Fruit fly (Drosophila melanogaster) whole organism, embryonic: Measurements from ENCODE around the gene Swip-1.

Experiments
- Adf1 ChIP-seq: fragments of 200-800 bp; sonication (Bioruptor generic); IDR thresholded peaks from 2 replicates; pipeline ENCODE4 v1.3.6; 2022; ENCODE audit warnings: missing biosample characterization, missing genetic modification characterization
- Atf3 ChIP-seq: fragments of 200-800 bp; sonication (Bioruptor generic); optimal IDR thresholded peaks from 3 replicates; lab custom pipeline; 2016; ENCODE audit warnings: missing biosample characterization, missing genetic modification characterization
- CG11398 ChIP-seq: fragments of 200-800 bp; sonication (Bioruptor generic); optimal IDR thresholded peaks from 2 replicates; lab custom pipeline; 2016; ENCODE audit warnings: missing biosample characterization, missing genetic modification characterization
- CG11695 ChIP-seq: fragments of 200-800 bp; sonication (Bioruptor generic); IDR thresholded peaks from 3 replicates; pipeline ENCODE4 v1.3.6; 2022; ENCODE audit warnings: missing biosample characterization, missing genetic modification characterization
- CG14014 ChIP-seq: fragments of 200-800 bp; sonication (Bioruptor generic); IDR thresholded peaks from 2 replicates; pipeline ENCODE4 v1.3.6; 2022; ENCODE audit warnings: missing biosample characterization, missing genetic modification characterization
- CG14050 ChIP-seq: fragments of 200-800 bp; sonication (Bioruptor generic); IDR thresholded peaks from 3 replicates; pipeline ENCODE4 v1.3.6; 2022; ENCODE audit warnings: missing biosample characterization, missing genetic modification characterization
- CG16863 ChIP-seq: fragments of 200-800 bp; sonication (Bioruptor generic); optimal IDR thresholded peaks from 3 replicates; lab custom pipeline; 2016; ENCODE audit warnings: missing biosample characterization, missing genetic modification characterization
- CG17361 ChIP-seq: fragments of 200-800 bp; sonication (Bioruptor generic); IDR thresholded peaks from 3 replicates; pipeline ENCODE4 v1.3.6; 2022; ENCODE audit warnings: missing biosample characterization, missing genetic modification characterization
- CG34376 ChIP-seq: fragments of 200-800 bp; sonication (Bioruptor generic); optimal IDR thresholded peaks from 2 replicates; lab custom pipeline; 2018; ENCODE audit warnings: missing biosample characterization, mild to moderate bottlenecking, missing genetic modification characterization
- CG3995 ChIP-seq: fragments of 200-800 bp; sonication (Bioruptor generic); optimal IDR thresholded peaks from 3 replicates; lab custom pipeline; 2016; ENCODE audit warnings: missing biosample characterization, missing genetic modification characterization
- CG4730 ChIP-seq: fragments of 200-800 bp; sonication (Bioruptor generic); IDR thresholded peaks from 2 replicates; pipeline ENCODE4 v1.3.6; 2022; ENCODE audit warnings: missing biosample characterization, missing genetic modification characterization
- CG4854 ChIP-seq: fragments of 200-800 bp; sonication (Bioruptor generic); optimal IDR thresholded peaks from 2 replicates; lab custom pipeline; 2016; ENCODE audit warnings: missing biosample characterization, missing genetic modification characterization, inconsistent platforms
- CG6689 ChIP-seq: fragments of 200-800 bp; sonication (Bioruptor generic); IDR thresholded peaks from 2 replicates; pipeline ENCODE4 v1.3.6; 2022; ENCODE audit warnings: missing biosample characterization, missing genetic modification characterization
- CG7556 ChIP-seq: fragments of 200-800 bp; sonication (Bioruptor generic); optimal IDR thresholded peaks from 2 replicates; lab custom pipeline; 2017; ENCODE audit warnings: missing biosample characterization, mild to moderate bottlenecking, missing genetic modification characterization
- CG9727 ChIP-seq: fragments of 200-800 bp; sonication (Bioruptor generic); optimal IDR thresholded peaks from 3 replicates; lab custom pipeline; 2017; ENCODE audit warnings: missing biosample characterization, mild to moderate bottlenecking, missing genetic modification characterization
- Chrac-16 ChIP-seq: fragments of 200-800 bp; sonication (Bioruptor generic); optimal IDR thresholded peaks from 3 replicates; lab custom pipeline; 2016; ENCODE audit warnings: missing biosample characterization, missing genetic modification characterization
- CoRest ChIP-seq: fragments of 200-800 bp; sonication (Bioruptor generic); optimal IDR thresholded peaks from 3 replicates; lab custom pipeline; 2018; ENCODE audit warnings: missing biosample characterization, mild to moderate bottlenecking, missing genetic modification characterization, moderate library complexity
- Deaf1 ChIP-seq: fragments of 200-800 bp; optimal IDR thresholded peaks from 3 replicates; lab custom pipeline; 2019; ENCODE audit warnings: missing biosample characterization, mild to moderate bottlenecking, missing genetic modification characterization, moderate library complexity
- ERR ChIP-seq: fragments of 200-800 bp; sonication (Bioruptor generic); optimal IDR thresholded peaks from 2 replicates; lab custom pipeline; 2016; ENCODE audit warnings: missing biosample characterization, missing genetic modification characterization
- HLH3B ChIP-seq: fragments of 200-800 bp; sonication (Bioruptor generic); IDR thresholded peaks from 2 replicates; pipeline ENCODE4 v1.3.6; 2022; ENCODE audit warnings: missing biosample characterization, missing genetic modification characterization
- HLH54F ChIP-seq: fragments of 200-800 bp; sonication (Bioruptor generic); optimal IDR thresholded peaks from 3 replicates; lab custom pipeline; 2016; ENCODE audit warnings: missing biosample characterization, missing genetic modification characterization
- Jarid2 ChIP-seq: fragments of 200-800 bp; sonication (Bioruptor generic); optimal IDR thresholded peaks from 3 replicates; lab custom pipeline; 2017; ENCODE audit warnings: mild to moderate bottlenecking, missing biosample characterization, missing genetic modification reagents, missing genetic modification characterization
- Lpt ChIP-seq: fragments of >200 bp; optimal IDR thresholded peaks from 2 replicates; lab custom pipeline; 2018; ENCODE audit warnings: missing biosample characterization, missing genetic modification characterization
- Oli ChIP-seq: fragments of 200-800 bp; sonication (Bioruptor generic); optimal IDR thresholded peaks from 2 replicates; lab custom pipeline; 2018; ENCODE audit warnings: missing biosample characterization, mild to moderate bottlenecking, missing genetic modification characterization, moderate library complexity
- Opbp ChIP-seq: fragments of 200-800 bp; sonication (Bioruptor generic); IDR thresholded peaks from 3 replicates; pipeline ENCODE4 v1.3.6; 2022; ENCODE audit warnings: missing biosample characterization, missing genetic modification characterization; ENCODE audit not compliant: partially characterized antibody
- Pdp1 ChIP-seq, 2 experiments: fragments of 200-800 bp; sonication (Bioruptor generic); optimal IDR thresholded peaks; 3 replicates each; lab custom pipeline; 2016; ENCODE audit warnings: missing biosample characterization in 2 of 2, missing genetic modification characterization in 2 of 2, mild to moderate bottlenecking in 1 of 2, moderate library complexity in 1 of 2
- Side ChIP-seq: fragments of 200-800 bp; sonication (Bioruptor generic); optimal IDR thresholded peaks from 2 replicates; lab custom pipeline; 2016; ENCODE audit warnings: missing biosample characterization, missing genetic modification characterization
- cg ChIP-seq: fragments of 200-800 bp; sonication (Bioruptor generic); optimal IDR thresholded peaks from 3 replicates; lab custom pipeline; 2019; ENCODE audit warnings: missing biosample characterization, mild to moderate bottlenecking, missing genetic modification characterization, moderate library complexity
- corto ChIP-seq: fragments of 200-800 bp; sonication (Bioruptor generic); optimal IDR thresholded peaks from 2 replicates; lab custom pipeline; 2016; ENCODE audit warnings: missing biosample characterization, mild to moderate bottlenecking, missing genetic modification characterization, moderate library complexity
- crol ChIP-seq: fragments of 200-800 bp; sonication (Bioruptor generic); IDR thresholded peaks from 2 replicates; pipeline ENCODE4 v1.3.6; 2022; ENCODE audit warnings: missing biosample characterization, missing genetic modification characterization
- esg ChIP-seq: fragments of 200-800 bp; sonication (Bioruptor generic); conservative IDR thresholded peaks from 2 replicates; pipeline ENCODE4 v1.3.6; 2022; ENCODE audit warnings: missing biosample characterization, missing genetic modification characterization
- kah ChIP-seq: fragments of 200-800 bp; sonication (Bioruptor generic); optimal IDR thresholded peaks from 2 replicates; lab custom pipeline; 2018; ENCODE audit warnings: missing biosample characterization, mild to moderate bottlenecking, missing genetic modification characterization
- klu ChIP-seq: fragments of 200-800 bp; sonication (Bioruptor generic); IDR thresholded peaks from 2 replicates; pipeline ENCODE4 v1.3.6; 2022; ENCODE audit warnings: missing biosample characterization, missing genetic modification characterization
- knrl ChIP-seq: fragments of 200-800 bp; sonication (Bioruptor generic); IDR thresholded peaks from 3 replicates; pipeline ENCODE4 v1.3.6; 2022; ENCODE audit warnings: missing biosample characterization, missing genetic modification characterization; ENCODE audit not compliant: partially characterized antibody
- nerfin-1 ChIP-seq: fragments of 200-800 bp; sonication (Bioruptor generic); optimal IDR thresholded peaks from 3 replicates; lab custom pipeline; 2019; ENCODE audit warnings: missing biosample characterization, mild to moderate bottlenecking, missing genetic modification characterization, moderate library complexity
- onecut ChIP-seq: fragments of 200-800 bp; sonication (Bioruptor generic); IDR thresholded peaks from 2 replicates; pipeline ENCODE4 v1.3.6; 2022; ENCODE audit warnings: missing biosample characterization, missing genetic modification characterization
- otp ChIP-seq: fragments of 200-800 bp; sonication (Bioruptor generic); IDR thresholded peaks from 3 replicates; pipeline ENCODE4, ENCODE4 v1.3.6; 2022; ENCODE audit warnings: missing biosample characterization, missing genetic modification characterization
- pfk ChIP-seq: fragments of 200-800 bp; sonication (Bioruptor generic); optimal IDR thresholded peaks from 2 replicates; lab custom pipeline; 2018; ENCODE audit warnings: missing biosample characterization, mild to moderate bottlenecking, missing genetic modification characterization, moderate library complexity
- prd ChIP-seq, 3 experiments: fragments of >200 bp in 2 of 3; fragments of 200-800 bp in 1 of 3; sonication (Bioruptor generic) in 1 of 3; optimal IDR thresholded peaks in 2 of 3; IDR thresholded peaks in 1 of 3; 2 replicates in 2 of 3; 3 replicates in 1 of 3; pipeline versions ENCODE4 v1.3.6 to Lab custom; 2017 to 2022; ENCODE audit warnings: missing biosample characterization in 1 of 3, missing genetic modification characterization in 1 of 3
- psq ChIP-seq: fragments of 200-800 bp; sonication (Bioruptor generic); optimal IDR thresholded peaks from 2 replicates; lab custom pipeline; 2017; ENCODE audit warnings: missing biosample characterization, missing genetic modification characterization
- repo ChIP-seq: fragments of 200-800 bp; sonication (Bioruptor generic); optimal IDR thresholded peaks from 2 replicates; lab custom pipeline; 2016; ENCODE audit warnings: missing biosample characterization, missing genetic modification characterization
- schlank ChIP-seq: fragments of 200-800 bp; sonication (Bioruptor generic); optimal IDR thresholded peaks from 2 replicates; lab custom pipeline; 2018; ENCODE audit warnings: missing biosample characterization, mild to moderate bottlenecking, missing genetic modification characterization
- seq ChIP-seq: fragments of 200-800 bp; sonication (Bioruptor generic); IDR thresholded peaks from 2 replicates; pipeline ENCODE4 v1.3.6; 2022; ENCODE audit warnings: missing biosample characterization, missing genetic modification characterization
- slp2 ChIP-seq: fragments of 200-800 bp; sonication (Bioruptor generic); optimal IDR thresholded peaks from 2 replicates; lab custom pipeline; 2016; ENCODE audit warnings: missing biosample characterization, missing genetic modification characterization
- so ChIP-seq: fragments of 200-800 bp; sonication (Bioruptor generic); IDR thresholded peaks from 3 replicates; pipeline ENCODE4 v1.3.6; 2022; ENCODE audit warnings: missing biosample characterization, missing genetic modification characterization
- tin ChIP-seq: fragments of 200-800 bp; sonication (Bioruptor generic); optimal IDR thresholded peaks from 3 replicates; lab custom pipeline; 2016; ENCODE audit warnings: missing biosample characterization, missing genetic modification characterization
- tio ChIP-seq: fragments of 200-800 bp; sonication (Bioruptor generic); optimal IDR thresholded peaks from 2 replicates; lab custom pipeline; 2017; ENCODE audit warnings: missing biosample characterization, missing genetic modification characterization, inconsistent platforms
- tup ChIP-seq: fragments of 200-800 bp; sonication (Bioruptor generic); optimal IDR thresholded peaks from 2 replicates; lab custom pipeline; 2016; ENCODE audit warnings: missing biosample characterization, mild to moderate bottlenecking, missing genetic modification characterization, moderate library complexity
- zen ChIP-seq: fragments of 200-800 bp; sonication (Bioruptor generic); optimal IDR thresholded peaks from 3 replicates; lab custom pipeline; 2018; ENCODE audit warnings: missing biosample characterization, mild to moderate bottlenecking, missing genetic modification characterization, moderate library complexity

Gene Swip-1

DNA sequence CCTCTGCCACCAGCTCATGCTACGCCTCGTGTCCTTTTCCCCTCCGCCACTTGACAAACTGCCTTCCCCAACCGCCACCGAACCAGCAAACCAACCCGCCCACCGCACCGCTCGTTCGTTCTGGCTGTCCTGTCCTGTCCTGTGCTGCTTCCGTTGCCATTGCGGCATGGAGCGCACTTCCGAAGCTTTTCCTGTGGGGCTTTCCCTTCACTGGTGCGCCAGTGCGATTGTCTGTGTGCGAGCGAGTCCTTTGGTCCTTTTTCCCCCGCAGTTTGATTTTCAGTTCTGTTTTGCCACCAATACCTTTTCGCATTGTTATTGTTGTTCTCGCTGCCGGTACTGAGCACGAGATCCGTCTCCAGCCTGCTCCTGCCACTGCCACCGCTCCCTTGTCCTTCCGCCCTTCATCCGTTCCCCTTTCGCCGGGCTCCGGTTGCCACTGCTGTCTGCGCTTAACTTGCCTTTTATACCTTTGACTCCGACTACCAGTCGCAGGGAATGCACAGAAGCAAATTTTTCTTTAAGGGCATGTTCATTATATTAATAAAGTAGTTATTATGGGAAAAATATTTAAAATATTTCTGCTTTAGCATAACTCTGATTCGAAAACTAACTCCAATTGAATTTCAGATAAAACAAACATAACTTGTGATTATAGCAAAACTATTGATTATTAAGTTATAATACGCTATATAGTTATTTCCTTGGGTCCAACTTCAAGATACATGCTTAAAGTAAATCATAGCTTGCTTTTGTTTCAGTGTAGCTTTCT is 37.1 kb upstream of the Swip-1 start (continued):
- TF ChIP-seq zen (tag; lab: Kevin White, UChicago) (no peak), so (GFP tag; lab: Robert Waterston, UW) (peak; percentile 60; the same call in 1 of the 3 replicates), CG11398 (GFP tag; lab: Kevin White, UChicago) (no peak), crol (GFP tag; lab: Robert Waterston, UW) (peak; percentile 90), Side (GFP tag; lab: Kevin White, UChicago) (no peak), ERR (GFP tag; lab: Kevin White, UChicago) (no peak), Atf3 (GFP tag; lab: Kevin White, UChicago) (no peak), CG9727 (GFP tag; lab: Kevin White, UChicago) (peak; percentile 70), Lpt (GFP tag; lab: Kevin White, UChicago) (no peak), CG3995 (GFP tag; lab: Kevin White, UChicago) (no peak), kah (GFP tag; lab: Kevin White, UChicago) (peak; percentile 47), CG4730 (GFP tag; lab: Robert Waterston, UW) (no peak), cg (GFP tag; lab: Kevin White, UChicago) (no peak), klu (no peak), onecut (GFP tag; lab: Robert Waterston, UW) (peak; percentile 55), CG34376 (GFP tag; lab: Kevin White, UChicago) (peak; percentile 67), corto (GFP tag; lab: Kevin White, UChicago) (no peak), seq (GFP tag; lab: Robert Waterston, UW) (peak; percentile 55; the same call in 1 of the 2 replicates), CoRest (tag; lab: Kevin White, UChicago) (peak; percentile 86), Jarid2 (peak; percentile 36), Deaf1 (tag; lab: Kevin White, UChicago) (peak; percentile 54), pfk (GFP tag; lab: Kevin White, UChicago) (no peak), CG14014 (GFP tag; lab: Robert Waterston, UW) (peak; percentile 58; the same call in 1 of the 2 replicates), Pdp1 (GFP tag; optimal IDR thresholded peaks at IDR 0.05; lab: Kevin White, UChicago) (peak in 1 of 2 experiments; percentile 35), CG17361 (peak; percentile 89), HLH54F (GFP tag; lab: Kevin White, UChicago) (no peak), HLH3B (GFP tag; lab: Robert Waterston, UW) (0 out of 2 replicates have a peak, but pooled peaks have one; percentile 46), CG7556 (GFP tag; lab: Kevin White, UChicago) (peak; percentile 94), schlank (tag; lab: Kevin White, UChicago) (peak; percentile 21), esg (GFP tag; lab: Robert Waterston, UW) (peak; percentile 49; the same call in 1 of the 2 replicates), tin (peak; percentile 33), Adf1 (peak; percentile 53; the same call in 1 of the 2 replicates), tup (no peak), slp2 (no peak), CG4854 (GFP tag; lab: Kevin White, UChicago) (no peak), CG11695 (GFP tag; lab: Robert Waterston, UW) (peak; percentile 66), CG16863 (GFP tag; lab: Kevin White, UChicago) (no peak), CG14050 (GFP tag; lab: Robert Waterston, UW) (no peak), CG6689 (GFP tag; lab: Robert Waterston, UW) (peak; percentile 73), prd (optimal IDR thresholded peaks at IDR 0.05; lab: Kevin White, UChicago) (no peak), prd (GFP tag; IDR thresholded peaks at IDR 0.05; lab: Robert Waterston, UW) (peak; percentile 46; the same call in 2 of the 3 replicates), nerfin-1 (tag; lab: Kevin White, UChicago) (peak; percentile 63), otp (GFP tag; lab: Robert Waterston, UW) (no peak), psq (GFP tag; lab: Kevin White, UChicago) (peak; percentile 38), Opbp (GFP tag; lab: Robert Waterston, UW) (no peak), knrl (GFP tag; lab: Robert Waterston, UW) (no peak; the same call in 2 of the 3 replicates), Oli (tag; lab: Kevin White, UChicago) (peak; percentile 80), Chrac-16 (GFP tag; lab: Kevin White, UChicago) (peak; percentile 22), repo (GFP tag; lab: Kevin White, UChicago) (no peak), tio (GFP tag; lab: Kevin White, UChicago) (peak; percentile 40)
